Worm (Caenorhabditis elegans) whole organism, L4 larva: ENCODE data around the gene fem-3.

Experiments
- F37D6.2 ChIP-seq: sonication (generic microtip); optimal IDR thresholded peaks from 2 replicates; lab custom pipeline; 2016; ENCODE audit warnings: mild to moderate bottlenecking, missing genetic modification characterization, missing compliant biosample characterization
- F44E2.7 ChIP-seq: fragments of 200-800 bp; sonication (Bioruptor generic); IDR thresholded peaks from 2 replicates; pipeline ENCODE4 v2.1.2; 2022; ENCODE audit warnings: missing genetic modification characterization, missing compliant biosample characterization
- Y5F2A.4 ChIP-seq: fragments of 200-800 bp; sonication (Bioruptor generic); optimal IDR thresholded peaks from 2 replicates; lab custom pipeline; 2018; ENCODE audit warnings: mild to moderate bottlenecking, missing genetic modification characterization, missing compliant biosample characterization
- Y75B8A.6 ChIP-seq: fragments of 200-800 bp; sonication (Bioruptor generic); IDR thresholded peaks from 2 replicates; pipeline ENCODE4 v1.3.6; 2022; ENCODE audit warnings: missing genetic modification reagents, missing genetic modification characterization, missing compliant biosample characterization
- ZK337.2 ChIP-seq: fragments of 200-800 bp; sonication (Bioruptor generic); IDR thresholded peaks from 2 replicates; pipeline ENCODE4 v1.3.6; 2022; ENCODE audit warnings: missing genetic modification reagents, missing genetic modification characterization, missing compliant biosample characterization
- ZK546.5 ChIP-seq, 2 experiments: sonication (generic microtip); optimal IDR thresholded peaks; 2 replicates each; lab custom pipeline; 2017; ENCODE audit warnings: missing biosample characterization in 2 of 2, missing genetic modification characterization in 2 of 2
- aha-1 ChIP-seq: fragments of 150-350 bp; peaks from one replicate; lab custom pipeline; 2014; ENCODE audit warnings: missing biosample characterization, missing genetic modification characterization
- ama-1 ChIP-seq: fragments of 150-350 bp; optimal IDR thresholded peaks from 2 replicates; lab custom pipeline; 2014; ENCODE audit warnings: inconsistent platforms, mixed read lengths
- ceh-82 ChIP-seq: sonication (generic microtip); optimal IDR thresholded peaks from 2 replicates; lab custom pipeline; 2017; ENCODE audit warnings: missing biosample characterization, missing genetic modification characterization
- ces-1 ChIP-seq: fragments of 150-350 bp; sonication (generic microtip); optimal IDR thresholded peaks from 4 replicates; lab custom pipeline; 2014; ENCODE audit warnings: missing biosample characterization, missing genetic modification reagents, missing genetic modification characterization
- ctbp-1 ChIP-seq: fragments of 200-800 bp; sonication (Bioruptor generic); IDR thresholded peaks from 2 replicates; pipeline ENCODE4 v1.3.6; 2022; ENCODE audit warnings: missing genetic modification reagents, missing genetic modification characterization, missing compliant biosample characterization
- dmd-9 ChIP-seq: fragments of 200-800 bp; sonication (Bioruptor generic); IDR thresholded peaks from 2 replicates; pipeline ENCODE4 v1.3.6; 2022; ENCODE audit warnings: missing genetic modification reagents, missing genetic modification characterization, missing compliant biosample characterization
- egl-27 ChIP-seq: sonication (generic microtip); optimal IDR thresholded peaks from 3 replicates; lab custom pipeline; 2017; ENCODE audit warnings: missing biosample characterization, missing genetic modification reagents, missing genetic modification characterization
- fkh-10 ChIP-seq: fragments of 150-350 bp; optimal IDR thresholded peaks from 2 replicates; lab custom pipeline; 2014; ENCODE audit warnings: missing biosample characterization, missing genetic modification reagents, missing genetic modification characterization
- fos-1 ChIP-seq: fragments of 150-350 bp; optimal IDR thresholded peaks from 2 replicates; lab custom pipeline; 2014; ENCODE audit warnings: missing biosample characterization, missing genetic modification characterization
- hif-1 ChIP-seq, 2 experiments: sonication (generic microtip); optimal IDR thresholded peaks; 2 replicates each; lab custom pipeline; 2016 to 2017; ENCODE audit warnings: missing compliant biosample characterization in 2 of 2, missing genetic modification characterization in 2 of 2, missing genetic modification reagents in 2 of 2, missing genotype in 2 of 2, mild to moderate bottlenecking in 1 of 2
- hlh-11 ChIP-seq: fragments of 200-800 bp; sonication (Bioruptor generic); optimal IDR thresholded peaks from 2 replicates; lab custom pipeline; 2018; ENCODE audit warnings: mild to moderate bottlenecking, missing genetic modification characterization, missing compliant biosample characterization
- hlh-30 ChIP-seq: sonication (generic microtip); optimal IDR thresholded peaks from 2 replicates; lab custom pipeline; 2017; ENCODE audit warnings: antibody characterized with exemption, mild to moderate bottlenecking, missing genetic modification characterization, missing compliant biosample characterization; ENCODE audit not compliant: insufficient read depth
- lim-7 ChIP-seq: fragments of 200-800 bp; sonication (Bioruptor generic); IDR thresholded peaks from 2 replicates; pipeline ENCODE4 v1.3.6; 2022; ENCODE audit warnings: missing genetic modification characterization, missing compliant biosample characterization
- lin-13 ChIP-seq: fragments of 150-350 bp; optimal IDR thresholded peaks from 2 replicates; lab custom pipeline; 2014; ENCODE audit warnings: missing biosample characterization, missing genetic modification reagents, missing genetic modification characterization
- lin-29 ChIP-seq: fragments of 200-800 bp; sonication (Bioruptor generic); IDR thresholded peaks from 2 replicates; pipeline ENCODE4 v1.3.6; 2022; ENCODE audit warnings: missing genetic modification reagents, missing genetic modification characterization, missing compliant biosample characterization
- lin-39 ChIP-seq: fragments of 150-350 bp; optimal IDR thresholded peaks from 2 replicates; lab custom pipeline; 2014; ENCODE audit warnings: missing biosample characterization, missing genetic modification reagents, missing genetic modification characterization
- lsy-2 ChIP-seq, 2 experiments: fragments of 150-350 bp in 1 of 2; sonication (generic microtip) in 1 of 2; optimal IDR thresholded peaks; 2 replicates each; lab custom pipeline; 2014 to 2017; ENCODE audit warnings: missing biosample characterization in 2 of 2, missing genetic modification characterization in 2 of 2
- mdl-1 ChIP-seq, 2 experiments: fragments of 150-350 bp in 1 of 2; sonication (generic microtip) in 1 of 2; optimal IDR thresholded peaks; 2 replicates each; lab custom pipeline; 2014 to 2017; ENCODE audit warnings: missing biosample characterization in 2 of 2, missing genetic modification characterization in 2 of 2
- mdt-29 ChIP-seq: fragments of 200-800 bp; sonication (Bioruptor generic); IDR thresholded peaks from 2 replicates; pipeline ENCODE4 v1.3.6; 2022; ENCODE audit warnings: missing genetic modification reagents, missing genetic modification characterization, missing compliant biosample characterization
- mep-1 ChIP-seq: fragments of 150-350 bp; sonication (generic microtip); optimal IDR thresholded peaks from 3 replicates; lab custom pipeline; 2014; ENCODE audit warnings: missing biosample characterization, missing genetic modification characterization
- nhr-237 ChIP-seq: sonication (generic microtip); optimal IDR thresholded peaks from 2 replicates; lab custom pipeline; 2017; ENCODE audit warnings: missing biosample characterization, missing genetic modification characterization
- nhr-28 ChIP-seq: fragments of 150-350 bp; optimal IDR thresholded peaks from 2 replicates; lab custom pipeline; 2014; ENCODE audit warnings: missing biosample characterization, missing genetic modification characterization
- nhr-41 ChIP-seq: fragments of 200-800 bp; sonication (Bioruptor generic); IDR thresholded peaks from 2 replicates; pipeline ENCODE4 v1.3.6; 2022; ENCODE audit warnings: missing genetic modification reagents, missing genetic modification characterization, missing compliant biosample characterization
- nhr-48 ChIP-seq: sonication (generic microtip); optimal IDR thresholded peaks from 2 replicates; lab custom pipeline; 2016; ENCODE audit warnings: mild to moderate bottlenecking, missing genetic modification characterization, missing compliant biosample characterization
- nhr-6 ChIP-seq: fragments of 150-350 bp; optimal IDR thresholded peaks from 2 replicates; lab custom pipeline; 2014; ENCODE audit warnings: missing biosample characterization, missing genetic modification characterization
- nhr-77 ChIP-seq: fragments of 150-350 bp; optimal IDR thresholded peaks from 2 replicates; lab custom pipeline; 2014; ENCODE audit warnings: missing biosample characterization, missing genetic modification characterization
- pha-4 ChIP-seq, 2 experiments: fragments of 150-350 bp in 1 of 2; fragments of 200-800 bp in 1 of 2; sonication (Bioruptor generic) in 1 of 2; IDR thresholded peaks in 1 of 2; optimal IDR thresholded peaks in 1 of 2; 2 replicates each; pipeline versions ENCODE4 v1.3.6 to Lab custom; 2014 to 2022; ENCODE audit warnings: missing genetic modification characterization in 2 of 2, missing genetic modification reagents in 2 of 2, missing biosample characterization in 1 of 2, missing compliant biosample characterization in 1 of 2
- pqm-1 ChIP-seq: sonication (generic microtip); optimal IDR thresholded peaks from 2 replicates; lab custom pipeline; 2017; ENCODE audit warnings: missing biosample characterization, missing genetic modification characterization
- rbr-2 ChIP-seq: sonication (generic microtip); optimal IDR thresholded peaks from 2 replicates; lab custom pipeline; 2016; ENCODE audit warnings: missing genotype, missing genetic modification characterization, missing compliant biosample characterization
- sdz-12 ChIP-seq: fragments of 200-800 bp; sonication (Bioruptor generic); optimal IDR thresholded peaks from 2 replicates; lab custom pipeline; 2018; ENCODE audit warnings: mild to moderate bottlenecking, missing genetic modification characterization, missing compliant biosample characterization
- set-16 ChIP-seq: fragments of 200-800 bp; sonication (Bioruptor generic); IDR thresholded peaks from 2 replicates; pipeline ENCODE4 v1.3.6; 2022; ENCODE audit warnings: missing genetic modification reagents, missing genetic modification characterization, missing compliant biosample characterization
- snpc-1.2 ChIP-seq: fragments of 200-800 bp; sonication (Bioruptor generic); IDR thresholded peaks from 2 replicates; pipeline ENCODE4 v1.3.6; 2022; ENCODE audit warnings: missing genetic modification reagents, missing genetic modification characterization, missing compliant biosample characterization
- snpc-4 ChIP-seq: fragments of 150-350 bp; optimal IDR thresholded peaks from 2 replicates; lab custom pipeline; 2014; ENCODE audit warnings: missing biosample characterization, missing genetic modification characterization
- tag-97 ChIP-seq: fragments of 200-800 bp; sonication (Bioruptor generic); IDR thresholded peaks from 2 replicates; pipeline ENCODE4 v1.3.6; 2022; ENCODE audit warnings: missing genetic modification characterization, missing compliant biosample characterization
- unc-39 ChIP-seq: sonication (generic microtip); optimal IDR thresholded peaks from 2 replicates; lab custom pipeline; 2017; ENCODE audit warnings: missing biosample characterization, missing genetic modification characterization
- vab-7 ChIP-seq: fragments of 200-800 bp; sonication (Bioruptor generic); IDR thresholded peaks from 2 replicates; pipeline ENCODE4 v1.3.6; 2022; ENCODE audit warnings: missing genetic modification reagents, missing genetic modification characterization, missing compliant biosample characterization
- zip-11 ChIP-seq: fragments of 200-800 bp; sonication (Bioruptor generic); IDR thresholded peaks from 2 replicates; pipeline ENCODE4 v1.3.6; 2022; ENCODE audit warnings: missing genetic modification characterization, missing compliant biosample characterization
- zip-2 ChIP-seq: fragments of 150-350 bp; optimal IDR thresholded peaks from 2 replicates; lab custom pipeline; 2014; ENCODE audit warnings: missing biosample characterization, missing genetic modification characterization
- ztf-7 ChIP-seq: fragments of 150-350 bp; optimal IDR thresholded peaks from 2 replicates; lab custom pipeline; 2014; ENCODE audit warnings: missing biosample characterization, missing genetic modification characterization

Gene fem-3

ce11 chrIV:9092011-9092410 is 12.8 kb upstream of the fem-3 start:
- TF ChIP-seq lsy-2 (tag; optimal IDR thresholded peaks at IDR 0.05; lab: Kevin White, UChicago) (peak in 1 of 2 experiments; percentile 12), ctbp-1 (peak; percentile 67; the same call in 1 of the 2 replicates), ZK337.2 (GFP tag; lab: Robert Waterston, UW) (no peak), nhr-237 (tag; lab: Kevin White, UChicago) (no peak), mep-1 (tag; lab: Kevin White, UChicago) (peak; percentile 11), lin-39 (no peak), lin-13 (GFP tag; lab: Kevin White, UChicago) (no peak), aha-1 (tag; lab: Kevin White, UChicago) (peak; percentile 66), ces-1 (GFP tag; lab: Kevin White, UChicago) (peak; percentile 93), unc-39 (tag; lab: Kevin White, UChicago) (no peak), fkh-10 (GFP tag; lab: Kevin White, UChicago) (peak; percentile 72), ZK546.5 (tag; optimal IDR thresholded peaks at IDR 0.05; lab: Kevin White, UChicago) (no peak), egl-27 (tag; lab: Kevin White, UChicago) (no peak), hlh-30 (tag; lab: Kevin White, UChicago) (no peak), hif-1 (tag; optimal IDR thresholded peaks at IDR 0.05; lab: Kevin White, UChicago) (no peak)

- TF ChIP-seq ama-1 (peak; percentile 6), snpc-1.2 (no peak), Y5F2A.4 (no peak)
Measured at ce11 chrIV:9093932-9094331, 10.8 kb upstream of the fem-3 start, which contains the start of gene lpl-1. lpl-1 (minus strand) TSS chrIV:9094032.

ce11 chrIV:9094356-9094755 is 10.4 kb upstream of the fem-3 start, which contains the start of gene mrpl-42:
mrpl-42 (minus strand) TSS chrIV:9094456.
- TF ChIP-seq snpc-4 (no peak), lin-29 (GFP tag; lab: Robert Waterston, UW) (no peak), ZK337.2 (GFP tag; lab: Robert Waterston, UW) (no peak), ztf-7 (tag; lab: Kevin White, UChicago) (no peak), ceh-82 (tag; lab: Kevin White, UChicago) (no peak), set-16 (GFP tag; lab: Robert Waterston, UW) (no peak), nhr-6 (tag; lab: Kevin White, UChicago) (no peak), pha-4 (GFP tag; IDR thresholded peaks at IDR 0.05; lab: Robert Waterston, UW) (no peak), pha-4 (tag; optimal IDR thresholded peaks at IDR 0.05; lab: Kevin White, UChicago) (no peak), F37D6.2 (tag; lab: Kevin White, UChicago) (no peak), fkh-10 (GFP tag; lab: Kevin White, UChicago) (no peak), zip-11 (GFP tag; lab: Robert Waterston, UW) (no peak), nhr-28 (tag; lab: Kevin White, UChicago) (no peak), zip-2 (tag; lab: Kevin White, UChicago) (no peak), hlh-30 (tag; lab: Kevin White, UChicago) (no peak), rbr-2 (tag; lab: Kevin White, UChicago) (no peak), vab-7 (GFP tag; lab: Robert Waterston, UW) (no peak), nhr-77 (tag; lab: Kevin White, UChicago) (no peak), pqm-1 (no peak), mep-1 (tag; lab: Kevin White, UChicago) (no peak), tag-97 (GFP tag; lab: Robert Waterston, UW) (no peak)

ce11 chrIV:9095553-9095952 is 9.2 kb upstream of the fem-3 start, which contains the start of gene icln-1:
icln-1 (minus strand) TSS chrIV:9095653.
- TF ChIP-seq mdl-1 (tag; optimal IDR thresholded peaks at IDR 0.05; lab: Kevin White, UChicago) (no peak), F44E2.7 (GFP tag; lab: Robert Waterston, UW) (no peak), nhr-28 (tag; lab: Kevin White, UChicago) (no peak), lsy-2 (tag; optimal IDR thresholded peaks at IDR 0.05; lab: Kevin White, UChicago) (no peak), rbr-2 (tag; lab: Kevin White, UChicago) (no peak), lim-7 (GFP tag; lab: Robert Waterston, UW) (no peak), Y75B8A.6 (GFP tag; lab: Robert Waterston, UW) (no peak), sdz-12 (GFP tag; lab: Kevin White, UChicago) (no peak), pha-4 (GFP tag; IDR thresholded peaks at IDR 0.05; lab: Robert Waterston, UW) (no peak), pha-4 (tag; optimal IDR thresholded peaks at IDR 0.05; lab: Kevin White, UChicago) (no peak), fos-1 (tag; lab: Kevin White, UChicago) (no peak), nhr-41 (no peak), dmd-9 (no peak), nhr-48 (no peak), fkh-10 (GFP tag; lab: Kevin White, UChicago) (no peak), tag-97 (GFP tag; lab: Robert Waterston, UW) (no peak), nhr-77 (tag; lab: Kevin White, UChicago) (no peak), mdt-29 (GFP tag; lab: Robert Waterston, UW) (no peak), hlh-11 (tag; lab: Kevin White, UChicago) (no peak), ctbp-1 (no peak)
